Fruit fly (Drosophila melanogaster) whole organism, prepupa: Measurements from ENCODE around the gene CG33777.
A peak's percentile ranks its signal among the peaks of the same experiment; 100 is the strongest.

Experiments
- Blimp-1 ChIP-seq: fragments of 200-800 bp; sonication (Bioruptor generic); optimal IDR thresholded peaks from 3 replicates; lab custom pipeline; 2017; ENCODE audit warnings: missing biosample characterization, missing genetic modification characterization, mild to moderate bottlenecking, moderate library complexity, missing genetic modification reagents
- CG10631 ChIP-seq: fragments of 200-800 bp; sonication (Bioruptor generic); optimal IDR thresholded peaks from 2 replicates; lab custom pipeline; 2016; ENCODE audit warnings: missing biosample characterization, missing genetic modification characterization
- CG10669 ChIP-seq: fragments of 200-800 bp; sonication (Bioruptor generic); optimal IDR thresholded peaks from 3 replicates; lab custom pipeline; 2018; ENCODE audit warnings: missing biosample characterization, mild to moderate bottlenecking, missing genetic modification characterization, moderate library complexity
- CG11762 ChIP-seq: fragments of 200-800 bp; sonication (Bioruptor generic); optimal IDR thresholded peaks from 3 replicates; lab custom pipeline; 2016; ENCODE audit warnings: missing biosample characterization, missing genetic modification characterization; ENCODE audit not compliant: insufficient read depth
- CG11902 ChIP-seq: fragments of 200-800 bp; sonication (Bioruptor generic); optimal IDR thresholded peaks from 3 replicates; lab custom pipeline; 2016; ENCODE audit warnings: missing biosample characterization, missing genetic modification characterization
- CG15336 ChIP-seq: fragments of 200-800 bp; sonication (Bioruptor generic); IDR thresholded peaks from 2 replicates; pipeline ENCODE4 v1.3.6; 2022; ENCODE audit warnings: missing biosample characterization, missing genetic modification characterization
- CG1621 ChIP-seq: fragments of 200-800 bp; sonication (Bioruptor generic); optimal IDR thresholded peaks from 3 replicates; lab custom pipeline; 2018; ENCODE audit warnings: missing biosample characterization, mild to moderate bottlenecking, missing genetic modification characterization
- CG16779 ChIP-seq: fragments of 200-800 bp; sonication (Bioruptor generic); optimal IDR thresholded peaks from 3 replicates; lab custom pipeline; 2017; ENCODE audit warnings: missing biosample characterization, mild to moderate bottlenecking, missing genetic modification characterization
- CG3032 ChIP-seq: fragments of 200-800 bp; optimal IDR thresholded peaks from 2 replicates; lab custom pipeline; 2019; ENCODE audit warnings: missing biosample characterization, mild to moderate bottlenecking, missing genetic modification characterization, moderate library complexity
- CG31627 ChIP-seq: fragments of 200-800 bp; sonication (Bioruptor generic); optimal IDR thresholded peaks from 3 replicates; lab custom pipeline; 2016; ENCODE audit warnings: missing biosample characterization, missing genetic modification characterization
- CG32006 ChIP-seq: fragments of 200-800 bp; sonication (Bioruptor generic); optimal IDR thresholded peaks from 3 replicates; lab custom pipeline; 2017; ENCODE audit warnings: missing biosample characterization, mild to moderate bottlenecking, missing genetic modification characterization
- CG34406 ChIP-seq: fragments of 200-800 bp; sonication (Bioruptor generic); optimal IDR thresholded peaks from 3 replicates; lab custom pipeline; 2016; ENCODE audit warnings: missing biosample characterization, missing genetic modification characterization
- CG3919 ChIP-seq: fragments of 200-800 bp; sonication (Bioruptor generic); optimal IDR thresholded peaks from 3 replicates; lab custom pipeline; 2016; ENCODE audit warnings: missing biosample characterization, missing genetic modification characterization
- CG6163 ChIP-seq: fragments of 200-800 bp; sonication (Bioruptor generic); IDR thresholded peaks from 3 replicates; pipeline ENCODE4 v1.3.6; 2022; ENCODE audit warnings: missing biosample characterization, missing genetic modification characterization
- CG6276 ChIP-seq: fragments of 200-800 bp; sonication (Bioruptor generic); optimal IDR thresholded peaks from 2 replicates; lab custom pipeline; 2017; ENCODE audit warnings: missing biosample characterization, mild to moderate bottlenecking, missing genetic modification characterization
- CG6792 ChIP-seq: fragments of 200-800 bp; sonication (Bioruptor generic); optimal IDR thresholded peaks from 3 replicates; lab custom pipeline; 2016; ENCODE audit warnings: missing biosample characterization, missing genetic modification characterization
- CG6808 ChIP-seq: fragments of 200-800 bp; sonication (Bioruptor generic); optimal IDR thresholded peaks from 3 replicates; lab custom pipeline; 2017; ENCODE audit warnings: missing biosample characterization, missing genetic modification characterization, mild to moderate bottlenecking, moderate library complexity, missing genetic modification reagents
- CG6854 ChIP-seq: fragments of 200-800 bp; sonication (Bioruptor generic); optimal IDR thresholded peaks from 2 replicates; lab custom pipeline; 2017; ENCODE audit warnings: missing biosample characterization, mild to moderate bottlenecking, missing genetic modification characterization
- CG8119 ChIP-seq: fragments of 200-800 bp; sonication (Bioruptor generic); IDR thresholded peaks from 3 replicates; pipeline ENCODE4 v1.3.6; 2022; ENCODE audit warnings: missing biosample characterization, missing genetic modification characterization
- CG8319 ChIP-seq: fragments of 200-800 bp; sonication (Bioruptor generic); optimal IDR thresholded peaks from 3 replicates; lab custom pipeline; 2016; ENCODE audit warnings: missing biosample characterization, missing genetic modification characterization
- CG8632 ChIP-seq: fragments of 200-800 bp; sonication (Bioruptor generic); optimal IDR thresholded peaks from 3 replicates; lab custom pipeline; 2016; ENCODE audit warnings: missing biosample characterization, missing genetic modification characterization
- CG9139 ChIP-seq: fragments of 200-800 bp; sonication (Bioruptor generic); optimal IDR thresholded peaks from 3 replicates; lab custom pipeline; 2017; ENCODE audit warnings: missing biosample characterization, mild to moderate bottlenecking, missing genetic modification characterization
- Eip78C ChIP-seq: fragments of 200-800 bp; sonication (Bioruptor generic); peaks from one replicate; lab custom pipeline; 2016; ENCODE audit warnings: missing biosample characterization, missing genetic modification characterization
- Eip93F ChIP-seq: fragments of 200-800 bp; sonication (Bioruptor generic); optimal IDR thresholded peaks from 2 replicates; lab custom pipeline; 2016; ENCODE audit warnings: missing biosample characterization, mild to moderate bottlenecking, missing genetic modification characterization
- Ets21C ChIP-seq: fragments of 200-800 bp; sonication (Bioruptor generic); optimal IDR thresholded peaks from 3 replicates; lab custom pipeline; 2016; ENCODE audit warnings: missing biosample characterization, missing genetic modification characterization
- Ets96B ChIP-seq: fragments of 200-800 bp; optimal IDR thresholded peaks from 2 replicates; lab custom pipeline; 2019; ENCODE audit warnings: missing biosample characterization, mild to moderate bottlenecking, missing genetic modification characterization, moderate library complexity
- Gug ChIP-seq: fragments of 200-800 bp; sonication (Bioruptor generic); IDR thresholded peaks from 2 replicates; pipeline ENCODE4 v1.3.6; 2022; ENCODE audit warnings: missing biosample characterization, missing genetic modification characterization
- Hr38 ChIP-seq: sonication (Bioruptor generic); optimal IDR thresholded peaks from 2 replicates; lab custom pipeline; 2016; ENCODE audit warnings: missing biosample characterization, missing genetic modification characterization
- Hr39 ChIP-seq: fragments of 200-800 bp; sonication (Bioruptor generic); optimal IDR thresholded peaks from 2 replicates; lab custom pipeline; 2016; ENCODE audit warnings: missing biosample characterization, missing genetic modification characterization
- Hr4 ChIP-seq: fragments of 200-800 bp; sonication (Bioruptor generic); optimal IDR thresholded peaks from 3 replicates; lab custom pipeline; 2016; ENCODE audit warnings: missing biosample characterization, missing genetic modification characterization
- Met ChIP-seq: fragments of 200-800 bp; sonication (Bioruptor generic); optimal IDR thresholded peaks from 3 replicates; lab custom pipeline; 2016; ENCODE audit warnings: missing biosample characterization, missing genetic modification characterization
- OdsH ChIP-seq: fragments of 200-800 bp; sonication (Bioruptor generic); optimal IDR thresholded peaks from 3 replicates; lab custom pipeline; 2016; ENCODE audit warnings: missing biosample characterization, missing genetic modification characterization
- Smox ChIP-seq: fragments of 200-800 bp; sonication (Bioruptor generic); optimal IDR thresholded peaks from 3 replicates; lab custom pipeline; 2016; ENCODE audit warnings: missing biosample characterization, missing genetic modification characterization
- Sox15 ChIP-seq: fragments of 200-800 bp; sonication (Bioruptor generic); optimal IDR thresholded peaks from 3 replicates; lab custom pipeline; 2016; ENCODE audit warnings: missing biosample characterization, missing genetic modification characterization
- cyc ChIP-seq: fragments of 200-800 bp; sonication (Bioruptor generic); optimal IDR thresholded peaks from 3 replicates; lab custom pipeline; 2016; ENCODE audit warnings: missing biosample characterization, missing genetic modification characterization
- eg ChIP-seq: fragments of 200-800 bp; sonication (Bioruptor generic); IDR thresholded peaks from 3 replicates; pipeline ENCODE4 v1.3.6; 2022; ENCODE audit warnings: missing biosample characterization, missing genetic modification characterization
- esn ChIP-seq: fragments of 200-800 bp; sonication (Bioruptor generic); optimal IDR thresholded peaks from 2 replicates; lab custom pipeline; 2016; ENCODE audit warnings: missing biosample characterization, mild to moderate bottlenecking, missing genetic modification characterization, moderate library complexity
- fd59A ChIP-seq: fragments of 200-800 bp; sonication (Bioruptor generic); optimal IDR thresholded peaks from 2 replicates; lab custom pipeline; 2017; ENCODE audit warnings: missing biosample characterization, mild to moderate bottlenecking, missing genetic modification characterization, missing genetic modification reagents
- fkh ChIP-seq: fragments of 200-800 bp; sonication (Bioruptor generic); optimal IDR thresholded peaks from 3 replicates; lab custom pipeline; 2017; ENCODE audit warnings: missing biosample characterization, mild to moderate bottlenecking, missing genetic modification characterization, moderate library complexity
- lz ChIP-seq: fragments of 200-800 bp; sonication (Bioruptor generic); optimal IDR thresholded peaks from 3 replicates; lab custom pipeline; 2016; ENCODE audit warnings: missing biosample characterization, missing genetic modification characterization
- net ChIP-seq: fragments of 200-800 bp; sonication (Bioruptor generic); optimal IDR thresholded peaks from 3 replicates; lab custom pipeline; 2016; ENCODE audit warnings: missing biosample characterization, missing genetic modification characterization
- pdm3 ChIP-seq: fragments of 200-800 bp; sonication (Bioruptor generic); optimal IDR thresholded peaks from 3 replicates; lab custom pipeline; 2016; ENCODE audit warnings: missing biosample characterization, missing genetic modification characterization
- salr ChIP-seq, 2 experiments: fragments of 200-800 bp; sonication (Bioruptor generic); optimal IDR thresholded peaks; 3 replicates each; lab custom pipeline; 2016 to 2018; ENCODE audit warnings: missing biosample characterization in 2 of 2, missing genetic modification characterization in 2 of 2, mild to moderate bottlenecking in 1 of 2
- spab ChIP-seq: fragments of 200-800 bp; sonication (Bioruptor generic); optimal IDR thresholded peaks from 2 replicates; lab custom pipeline; 2017; ENCODE audit warnings: missing biosample characterization, mild to moderate bottlenecking, missing genetic modification characterization, missing genetic modification reagents
- ss ChIP-seq, 2 experiments: fragments of 200-800 bp; sonication (Bioruptor generic); optimal IDR thresholded peaks; 2 replicates in 1 of 2; 3 replicates in 1 of 2; lab custom pipeline; 2017 to 2018; ENCODE audit warnings: mild to moderate bottlenecking in 2 of 2, missing biosample characterization in 2 of 2, missing genetic modification characterization in 2 of 2, moderate library complexity in 1 of 2
- svp ChIP-seq: fragments of 200-800 bp; sonication (Bioruptor generic); peaks from one replicate; lab custom pipeline; 2016; ENCODE audit warnings: missing biosample characterization, missing genetic modification characterization
- topi ChIP-seq: fragments of 200-800 bp; sonication (Bioruptor generic); optimal IDR thresholded peaks from 3 replicates; lab custom pipeline; 2016; ENCODE audit warnings: missing biosample characterization, missing genetic modification characterization

The CG33777 gene

DNA sequence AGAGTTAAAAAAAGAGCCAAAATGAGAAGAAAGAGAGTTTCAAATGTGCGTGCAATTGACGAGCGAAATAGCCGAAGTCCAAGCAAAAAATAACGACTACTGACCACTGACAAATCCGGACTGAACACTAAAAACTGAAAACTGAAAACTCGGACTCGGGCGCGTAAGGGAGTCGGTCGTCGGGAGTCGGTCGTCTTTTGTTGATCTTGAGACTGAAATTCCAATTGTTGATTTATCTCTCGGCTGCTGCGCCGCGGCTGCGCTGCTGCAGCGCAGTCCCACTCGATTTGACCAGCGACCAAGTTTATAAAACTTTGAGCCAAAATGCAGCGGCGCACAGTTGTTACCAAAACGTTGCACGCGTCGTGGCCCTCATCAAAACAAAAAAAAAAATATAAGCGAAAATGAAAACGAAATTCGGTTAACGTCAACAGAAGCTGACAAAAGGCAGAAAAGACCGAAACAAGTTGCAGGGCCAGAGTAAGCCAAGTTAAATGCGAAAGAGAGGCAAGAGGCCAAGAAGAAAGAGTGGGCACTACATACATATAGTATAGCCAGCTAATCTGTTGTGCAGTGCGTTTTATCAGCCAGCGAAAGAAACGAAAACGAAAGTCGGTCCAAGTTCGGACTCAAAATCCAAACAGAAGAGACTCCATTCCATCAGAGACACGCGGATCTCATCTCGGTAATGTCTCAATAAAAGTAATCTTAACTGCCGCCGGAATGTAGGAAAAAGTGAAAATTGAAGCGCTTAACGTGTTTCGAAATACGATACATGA, 22.0 kb downstream of the CG33777 start, which contains the start of gene CG11353 (continued):
- TF ChIP-seq cyc (no peak), CG6792 (GFP tag; lab: Kevin White, UChicago) (no peak), salr (GFP tag; optimal IDR thresholded peaks at IDR 0.05; lab: Kevin White, UChicago) (no peak), lz (GFP tag; lab: Kevin White, UChicago) (no peak), CG3919 (GFP tag; lab: Kevin White, UChicago) (no peak), CG34406 (GFP tag; lab: Kevin White, UChicago) (peak; percentile 9), OdsH (GFP tag; lab: Kevin White, UChicago) (no peak), CG16779 (tag; lab: Kevin White, UChicago) (no peak)
- TF ChIP-seq, all 60 proteins: peak for 7

DNA sequence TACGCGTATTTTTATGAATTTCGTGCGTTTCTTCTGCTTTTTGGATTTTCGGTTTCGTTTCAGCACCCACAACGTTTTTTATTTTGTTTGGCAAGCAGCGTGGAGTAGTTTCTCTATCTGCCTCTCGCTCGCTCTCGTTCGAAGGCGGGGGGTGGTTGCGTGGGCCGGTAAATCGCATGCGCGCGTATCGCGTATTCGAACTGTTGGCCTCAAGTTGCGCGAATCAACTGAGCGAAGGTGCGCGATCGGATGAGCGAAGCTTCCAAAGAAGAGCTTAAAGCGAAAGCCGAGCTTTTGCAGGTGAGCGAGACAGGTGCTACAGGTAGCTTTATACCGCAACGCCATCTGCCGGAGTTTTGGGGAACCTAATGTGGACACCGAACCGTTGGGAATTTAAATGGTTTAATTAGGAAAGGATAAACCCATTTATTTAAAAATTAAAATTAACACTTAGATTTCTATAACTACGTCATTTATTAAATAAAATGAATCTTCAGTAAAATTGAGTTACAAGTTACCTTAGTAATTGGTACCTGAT, 23.0 kb downstream of the CG33777 start, which contains the start of gene Tie:
TSS of gene Tie (minus strand) at position 205 of the 538 bp plus-strand sequence.
- TF ChIP-seq Smox (GFP tag; lab: Kevin White, UChicago) (no peak), CG8632 (GFP tag; lab: Kevin White, UChicago) (no peak), svp (peak; percentile 66), Hr39 (GFP tag; lab: Kevin White, UChicago) (no peak), Hr4 (no peak), pdm3 (GFP tag; lab: Kevin White, UChicago) (no peak), CG8319 (GFP tag; lab: Kevin White, UChicago) (no peak), Met (no peak), Hr38 (GFP tag; lab: Kevin White, UChicago) (no peak), Ets21C (GFP tag; lab: Kevin White, UChicago) (no peak), eg (GFP tag; lab: Robert Waterston, UW) (peak; percentile 61; the same call in 1 of the 3 replicates), CG6808 (GFP tag; lab: Kevin White, UChicago) (no peak), esn (GFP tag; lab: Kevin White, UChicago) (no peak), fd59A (GFP tag; lab: Kevin White, UChicago) (no peak), CG1621 (tag; lab: Kevin White, UChicago) (no peak), Sox15 (GFP tag; lab: Kevin White, UChicago) (no peak), Blimp-1 (GFP tag; lab: Kevin White, UChicago) (no peak), CG6792 (GFP tag; lab: Kevin White, UChicago) (no peak), spab (GFP tag; lab: Kevin White, UChicago) (no peak), Gug (GFP tag; lab: Robert Waterston, UW) (no peak), CG6163 (no peak), CG8119 (GFP tag; lab: Robert Waterston, UW) (peak; percentile 21; the same call in 1 of the 3 replicates), topi (GFP tag; lab: Kevin White, UChicago) (no peak), Eip93F (GFP tag; lab: Kevin White, UChicago) (no peak), CG11762 (GFP tag; lab: Kevin White, UChicago) (no peak), CG3919 (GFP tag; lab: Kevin White, UChicago) (peak; percentile 3), net (GFP tag; lab: Kevin White, UChicago) (peak; percentile 35), CG10669 (no peak), CG10631 (GFP tag; lab: Kevin White, UChicago) (no peak), CG15336 (GFP tag; lab: Robert Waterston, UW) (no peak; the same call in 1 of the 2 replicates), CG34406 (GFP tag; lab: Kevin White, UChicago) (no peak), CG31627 (GFP tag; lab: Kevin White, UChicago) (no peak), CG11902 (no peak), CG9139 (GFP tag; lab: Kevin White, UChicago) (no peak), Eip78C (no peak), Ets96B (tag; lab: Kevin White, UChicago) (no peak), CG6854 (GFP tag; lab: Kevin White, UChicago) (no peak), OdsH (GFP tag; lab: Kevin White, UChicago) (no peak), CG32006 (GFP tag; lab: Kevin White, UChicago) (no peak), CG3032 (no peak), fkh (peak; percentile 27), ss (GFP tag; optimal IDR thresholded peaks at IDR 0.05; lab: Kevin White, UChicago) (peak; percentile 17 to 36), CG16779 (tag; lab: Kevin White, UChicago) (no peak), CG6276 (peak; percentile 8), lz (GFP tag; lab: Kevin White, UChicago) (no peak)
